Worm (Caenorhabditis elegans) whole organism, mixed stage, embryonic: ENCODE results near the gene nas-17.

Experiments used
- bed-3 ChIP-seq: fragments of 200-800 bp; sonication (Bioruptor generic); optimal IDR thresholded peaks from 3 replicates; lab custom pipeline; 2018; ENCODE audit warnings: mild to moderate bottlenecking, missing genetic modification characterization, moderate library complexity, missing compliant biosample characterization
- ceh-39 ChIP-seq: fragments of 150-350 bp; optimal IDR thresholded peaks from 2 replicates; lab custom pipeline; 2014; ENCODE audit warnings: missing biosample characterization, missing genetic modification characterization
- elt-3 ChIP-seq: fragments of 150-350 bp; optimal IDR thresholded peaks from 2 replicates; lab custom pipeline; 2014; ENCODE audit warnings: missing biosample characterization, missing genetic modification characterization
- lsy-2 ChIP-seq: fragments of 150-350 bp; optimal IDR thresholded peaks from 2 replicates; lab custom pipeline; 2014; ENCODE audit warnings: missing biosample characterization, missing genetic modification characterization
- nhr-28 ChIP-seq: fragments of 150-350 bp; optimal IDR thresholded peaks from 2 replicates; lab custom pipeline; 2014; ENCODE audit warnings: missing biosample characterization, missing genetic modification characterization
- nhr-76 ChIP-seq: sonication (generic microtip); optimal IDR thresholded peaks from 2 replicates; lab custom pipeline; 2017; ENCODE audit warnings: missing biosample characterization, missing genetic modification characterization
- sptf-1 ChIP-seq: sonication (generic microtip); optimal IDR thresholded peaks from 2 replicates; lab custom pipeline; 2017; ENCODE audit warnings: mild to moderate bottlenecking, missing genetic modification characterization, moderate library complexity, missing compliant biosample characterization
- unc-62 ChIP-seq: fragments of 150-350 bp; optimal IDR thresholded peaks from 2 replicates; lab custom pipeline; 2014; ENCODE audit warnings: missing biosample characterization, missing genetic modification reagents, missing genetic modification characterization

DNA sequence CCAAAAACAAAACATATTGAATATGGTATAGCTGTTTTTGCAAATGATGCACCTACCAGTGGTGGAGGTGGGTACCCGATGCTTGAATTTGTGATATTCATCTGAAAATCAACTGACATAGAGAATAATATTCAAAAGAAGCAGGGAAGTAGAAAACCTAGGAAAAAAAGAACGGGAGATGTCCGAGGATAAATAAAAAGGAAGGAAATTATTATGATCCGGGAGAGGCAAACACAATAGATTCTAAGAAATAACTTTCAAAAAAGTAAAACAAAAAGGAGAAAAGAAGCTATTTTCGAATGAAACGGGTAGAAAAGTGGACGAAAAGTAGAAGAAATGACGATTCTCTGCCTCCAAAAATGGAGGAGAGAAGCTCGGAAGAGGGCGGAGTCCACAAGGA lies 45.8 kb upstream of the nas-17 start, which contains the start of gene npr-25:
- TF ChIP-seq nhr-76 (tag; lab: Kevin White, UChicago) (no peak), bed-3 (GFP tag; lab: Kevin White, UChicago) (no peak), nhr-28 (tag; lab: Kevin White, UChicago) (no peak), elt-3 (tag; lab: Kevin White, UChicago) (no peak), sptf-1 (no peak), lsy-2 (tag; lab: Kevin White, UChicago) (no peak), ceh-39 (no peak), unc-62 (GFP tag; lab: Kevin White, UChicago) (no peak)
